Worm (Caenorhabditis elegans) whole organism, late embryonic: ENCODE results near the gene T28A8.6.

Experiments used
- C08G9.2 ChIP-seq: sonication (generic microtip); optimal IDR thresholded peaks from 2 replicates; lab custom pipeline; 2016; ENCODE audit warnings: mild to moderate bottlenecking, missing genetic modification characterization, moderate library complexity, missing compliant biosample characterization
- F13H6.1 ChIP-seq: sonication (generic microtip); optimal IDR thresholded peaks from 2 replicates; lab custom pipeline; 2016; ENCODE audit warnings: missing genetic modification characterization, missing compliant biosample characterization
- ama-1 ChIP-seq: fragments of 150-350 bp; optimal IDR thresholded peaks from 2 replicates; lab custom pipeline; 2014
- ceh-2 ChIP-seq: sonication (generic microtip); optimal IDR thresholded peaks from 2 replicates; lab custom pipeline; 2016; ENCODE audit warnings: missing genotype, missing genetic modification characterization, missing compliant biosample characterization
- ceh-22 ChIP-seq: sonication (generic microtip); optimal IDR thresholded peaks from 2 replicates; lab custom pipeline; 2017; ENCODE audit warnings: missing biosample characterization, missing genetic modification characterization
- ceh-30 ChIP-seq: fragments of 150-350 bp; optimal IDR thresholded peaks from 2 replicates; lab custom pipeline; 2014; ENCODE audit warnings: missing biosample characterization, missing genetic modification characterization
- dve-1 ChIP-seq: sonication (generic microtip); optimal IDR thresholded peaks from 2 replicates; lab custom pipeline; 2017; ENCODE audit warnings: antibody characterized with exemption, mild to moderate bottlenecking, missing genetic modification characterization, missing compliant biosample characterization
- elt-2 ChIP-seq: sonication (generic microtip); optimal IDR thresholded peaks from 2 replicates; lab custom pipeline; 2016; ENCODE audit warnings: missing genetic modification reagents, missing genetic modification characterization, missing compliant biosample characterization
- fkh-6 ChIP-seq: sonication (generic microtip); optimal IDR thresholded peaks from 2 replicates; lab custom pipeline; 2016; ENCODE audit warnings: missing genetic modification characterization, missing compliant biosample characterization
- pag-3 ChIP-seq: sonication (generic microtip); optimal IDR thresholded peaks from 2 replicates; lab custom pipeline; 2016; ENCODE audit warnings: missing compliant biosample characterization, missing genetic modification characterization, borderline replicate concordance
- pha-4 ChIP-seq: fragments of 150-350 bp; optimal IDR thresholded peaks from 2 replicates; lab custom pipeline; 2018; ENCODE audit warnings: missing biosample characterization, missing genetic modification reagents, missing genetic modification characterization
- pqm-1 ChIP-seq: sonication (generic microtip); optimal IDR thresholded peaks from 2 replicates; lab custom pipeline; 2016; ENCODE audit warnings: missing genetic modification characterization, missing compliant biosample characterization
- unc-42 ChIP-seq: sonication (generic microtip); optimal IDR thresholded peaks from 2 replicates; lab custom pipeline; 2016; ENCODE audit warnings: missing genotype, missing genetic modification characterization, missing compliant biosample characterization

DNA sequence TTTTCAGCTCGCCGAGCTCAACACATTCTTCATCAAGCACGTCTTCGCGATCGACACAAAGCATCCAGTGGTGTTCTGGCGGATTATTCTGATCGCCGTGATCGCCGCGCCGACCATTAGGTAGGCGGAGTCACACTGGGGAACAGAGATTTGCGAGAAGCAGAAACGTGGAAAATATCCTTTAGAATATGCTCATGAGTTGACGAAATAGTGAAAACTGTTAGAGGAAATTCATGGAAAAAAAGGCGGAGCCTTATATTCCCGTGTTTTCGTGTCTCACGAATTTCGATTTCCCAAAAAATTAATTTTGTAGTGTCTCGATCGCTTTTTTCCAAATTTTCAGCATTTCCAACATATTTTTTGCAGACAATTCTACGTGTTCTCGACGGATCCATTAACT is 24.5 kb upstream of the T28A8.6 start:
- no peak for TF ChIP-seq pha-4
- peak; percentile 71 for TF ChIP-seq ceh-2 (tag; lab: Kevin White, UChicago)
- TF ChIP-seq F13H6.1 (tag; lab: Kevin White, UChicago), result no peak
- TF ChIP-seq dve-1 (tag; lab: Kevin White, UChicago), result no peak
- TF ChIP-seq elt-2, result peak; percentile 59
- TF ChIP-seq fkh-6 (tag; lab: Kevin White, UChicago), result peak; percentile 49
- no peak for TF ChIP-seq ama-1 (lab: Kevin White, UChicago)
- peak; percentile 79 for TF ChIP-seq C08G9.2 (tag; lab: Kevin White, UChicago)
- no peak for TF ChIP-seq unc-42
- no peak for TF ChIP-seq pqm-1
- TF ChIP-seq ceh-30 (tag; lab: Kevin White, UChicago), result no peak
- TF ChIP-seq pag-3 (tag; lab: Kevin White, UChicago), result no peak
- TF ChIP-seq ceh-22 (tag; lab: Kevin White, UChicago), result no peak
